Fruit fly (Drosophila melanogaster) whole organism, embryonic: ENCODE data around the gene Rh5.

Experiments used
- ATbp ChIP-seq: fragments of 200-800 bp; sonication (Bioruptor generic); optimal IDR thresholded peaks from 2 replicates; lab custom pipeline; 2017; ENCODE audit warnings: missing biosample characterization, mild to moderate bottlenecking, missing genetic modification characterization, missing genetic modification reagents
- Asciz ChIP-seq: fragments of 200-800 bp; sonication (Bioruptor generic); optimal IDR thresholded peaks from 2 replicates; lab custom pipeline; 2017; ENCODE audit warnings: missing biosample characterization, mild to moderate bottlenecking, missing genetic modification characterization, missing genetic modification reagents
- Blimp-1 ChIP-seq: fragments of 200-800 bp; sonication (Bioruptor generic); optimal IDR thresholded peaks from 3 replicates; lab custom pipeline; 2018; ENCODE audit warnings: missing biosample characterization, missing genetic modification characterization, mild to moderate bottlenecking, moderate library complexity, missing genetic modification reagents
- CG11247 ChIP-seq: fragments of 200-800 bp; sonication (Bioruptor generic); IDR thresholded peaks from 2 replicates; pipeline ENCODE4 v1.3.6; 2022; ENCODE audit warnings: missing biosample characterization, missing genetic modification characterization
- CG11504 ChIP-seq: fragments of 200-800 bp; sonication (Bioruptor generic); optimal IDR thresholded peaks from 3 replicates; lab custom pipeline; 2019; ENCODE audit warnings: missing biosample characterization, mild to moderate bottlenecking, missing genetic modification characterization, moderate library complexity
- CG13775 ChIP-seq: fragments of 200-800 bp; sonication (Bioruptor generic); optimal IDR thresholded peaks from 3 replicates; lab custom pipeline; 2017; ENCODE audit warnings: missing biosample characterization, mild to moderate bottlenecking, missing genetic modification characterization
- CG15601 ChIP-seq: fragments of 200-800 bp; sonication (Bioruptor generic); optimal IDR thresholded peaks from 3 replicates; lab custom pipeline; 2019; ENCODE audit warnings: missing biosample characterization, mild to moderate bottlenecking, missing genetic modification characterization, moderate library complexity
- CG16863 ChIP-seq: fragments of 200-800 bp; sonication (Bioruptor generic); optimal IDR thresholded peaks from 3 replicates; lab custom pipeline; 2016; ENCODE audit warnings: missing biosample characterization, missing genetic modification characterization
- CG17328 ChIP-seq: fragments of 200-800 bp; sonication (Bioruptor generic); IDR thresholded peaks from 2 replicates; pipeline ENCODE4 v1.3.6; 2022; ENCODE audit warnings: missing biosample characterization, missing genetic modification characterization
- CG1792 ChIP-seq: fragments of 200-800 bp; sonication (Bioruptor generic); optimal IDR thresholded peaks from 2 replicates; lab custom pipeline; 2016; ENCODE audit warnings: missing biosample characterization, missing genetic modification characterization
- CG18262 ChIP-seq: fragments of 200-800 bp; optimal IDR thresholded peaks from 3 replicates; lab custom pipeline; 2019; ENCODE audit warnings: missing biosample characterization, mild to moderate bottlenecking, missing genetic modification characterization, moderate library complexity
- CG43689 ChIP-seq: fragments of 200-800 bp; sonication (Bioruptor generic); IDR thresholded peaks from 2 replicates; pipeline ENCODE4 v1.3.6; 2022; ENCODE audit warnings: missing biosample characterization, missing genetic modification characterization
- CG4617 ChIP-seq: fragments of 200-800 bp; sonication (Bioruptor generic); optimal IDR thresholded peaks from 3 replicates; lab custom pipeline; 2016; ENCODE audit warnings: missing biosample characterization, missing genetic modification characterization, borderline replicate concordance
- CG6791 ChIP-seq: fragments of 200-800 bp; sonication (Bioruptor generic); IDR thresholded peaks from 3 replicates; pipeline ENCODE4 v1.3.6; 2022; ENCODE audit warnings: missing biosample characterization, missing genetic modification characterization; ENCODE audit not compliant: partially characterized antibody
- CG7928 ChIP-seq: fragments of 200-800 bp; sonication (Bioruptor generic); optimal IDR thresholded peaks from 2 replicates; lab custom pipeline; 2017; ENCODE audit warnings: missing biosample characterization, mild to moderate bottlenecking, missing genetic modification characterization
- CG8281 ChIP-seq: fragments of 200-800 bp; sonication (Bioruptor generic); optimal IDR thresholded peaks from 2 replicates; lab custom pipeline; 2018; ENCODE audit warnings: missing biosample characterization, mild to moderate bottlenecking, missing genetic modification characterization, moderate library complexity
- CG8359 ChIP-seq: fragments of 200-800 bp; sonication (Bioruptor generic); optimal IDR thresholded peaks from 2 replicates; lab custom pipeline; 2017; ENCODE audit warnings: missing biosample characterization, mild to moderate bottlenecking, missing genetic modification characterization, borderline replicate concordance
- CG8924 ChIP-seq: fragments of 200-800 bp; optimal IDR thresholded peaks from 3 replicates; lab custom pipeline; 2019; ENCODE audit warnings: missing biosample characterization, mild to moderate bottlenecking, missing genetic modification characterization, moderate library complexity
- CG9876 ChIP-seq: fragments of 200-800 bp; sonication (Bioruptor generic); optimal IDR thresholded peaks from 2 replicates; lab custom pipeline; 2016; ENCODE audit warnings: missing biosample characterization, missing genetic modification characterization
- D19A ChIP-seq: fragments of 200-800 bp; optimal IDR thresholded peaks from 3 replicates; lab custom pipeline; 2019; ENCODE audit warnings: missing biosample characterization, mild to moderate bottlenecking, missing genetic modification characterization, moderate library complexity
- Deaf1 ChIP-seq: fragments of 200-800 bp; optimal IDR thresholded peaks from 3 replicates; lab custom pipeline; 2019; ENCODE audit warnings: missing biosample characterization, mild to moderate bottlenecking, missing genetic modification characterization, moderate library complexity
- HHEX ChIP-seq: fragments of 200-800 bp; sonication (Bioruptor generic); optimal IDR thresholded peaks from 3 replicates; lab custom pipeline; 2017; ENCODE audit warnings: missing biosample characterization, mild to moderate bottlenecking, missing genetic modification characterization, missing genetic modification reagents
- Hr51 ChIP-seq, 2 experiments: fragments of 200-800 bp; sonication (Bioruptor generic); optimal IDR thresholded peaks; 2 replicates in 1 of 2; 3 replicates in 1 of 2; lab custom pipeline; 2016 to 2018; ENCODE audit warnings: missing biosample characterization in 2 of 2, missing genetic modification characterization in 2 of 2, mild to moderate bottlenecking in 1 of 2, moderate library complexity in 1 of 2
- Med ChIP-seq: fragments of 200-800 bp; sonication (Bioruptor generic); peaks from one replicate; lab custom pipeline; 2016; ENCODE audit warnings: missing biosample characterization, missing genetic modification characterization, mild to moderate bottlenecking, inconsistent platforms, moderate library complexity
- Neu2 ChIP-seq: fragments of 200-800 bp; sonication (Bioruptor generic); optimal IDR thresholded peaks from 3 replicates; lab custom pipeline; 2016; ENCODE audit warnings: missing biosample characterization, missing genetic modification characterization, borderline replicate concordance
- Opbp ChIP-seq: fragments of 200-800 bp; sonication (Bioruptor generic); IDR thresholded peaks from 3 replicates; pipeline ENCODE4 v1.3.6; 2022; ENCODE audit warnings: missing biosample characterization, missing genetic modification characterization; ENCODE audit not compliant: partially characterized antibody
- Sox102F ChIP-seq: fragments of 200-800 bp; sonication (Bioruptor generic); optimal IDR thresholded peaks from 2 replicates; lab custom pipeline; 2018; ENCODE audit warnings: missing biosample characterization, mild to moderate bottlenecking, missing genetic modification characterization, moderate library complexity
- amos ChIP-seq: fragments of 200-800 bp; sonication (Bioruptor generic); IDR thresholded peaks from 2 replicates; pipeline ENCODE4 v1.3.6; 2022; ENCODE audit warnings: missing biosample characterization, missing genetic modification characterization; ENCODE audit not compliant: partially characterized antibody
- cg ChIP-seq: fragments of 200-800 bp; sonication (Bioruptor generic); optimal IDR thresholded peaks from 3 replicates; lab custom pipeline; 2019; ENCODE audit warnings: missing biosample characterization, mild to moderate bottlenecking, missing genetic modification characterization, moderate library complexity
- chm ChIP-seq: fragments of 200-800 bp; sonication (Bioruptor generic); IDR thresholded peaks from 2 replicates; pipeline ENCODE4 v1.3.6; 2022; ENCODE audit warnings: missing biosample characterization, missing genetic modification characterization
- crol ChIP-seq: fragments of 200-800 bp; sonication (Bioruptor generic); IDR thresholded peaks from 2 replicates; pipeline ENCODE4 v1.3.6; 2022; ENCODE audit warnings: missing biosample characterization, missing genetic modification characterization
- emc ChIP-seq: fragments of 200-800 bp; sonication (Bioruptor generic); optimal IDR thresholded peaks from 2 replicates; lab custom pipeline; 2016; ENCODE audit warnings: missing biosample characterization, missing genetic modification characterization
- eyg ChIP-seq: fragments of 200-800 bp; sonication (Bioruptor generic); optimal IDR thresholded peaks from 3 replicates; lab custom pipeline; 2016; ENCODE audit warnings: missing biosample characterization, missing genetic modification characterization
- fd64A ChIP-seq: fragments of 200-800 bp; sonication (Bioruptor generic); optimal IDR thresholded peaks from 3 replicates; lab custom pipeline; 2018; ENCODE audit warnings: missing biosample characterization, mild to moderate bottlenecking, missing genetic modification characterization
- fru ChIP-seq: fragments of >200 bp; optimal IDR thresholded peaks from 2 replicates; lab custom pipeline; 2017
- h ChIP-seq: fragments of >200 bp; optimal IDR thresholded peaks from 2 replicates; lab custom pipeline; 2017
- inv ChIP-seq: fragments of 200-800 bp; sonication (Bioruptor generic); IDR thresholded peaks from 2 replicates; pipeline ENCODE4 v1.3.6; 2022; ENCODE audit warnings: missing biosample characterization, missing genetic modification characterization; ENCODE audit not compliant: partially characterized antibody
- knrl ChIP-seq: fragments of 200-800 bp; sonication (Bioruptor generic); IDR thresholded peaks from 3 replicates; pipeline ENCODE4 v1.3.6; 2022; ENCODE audit warnings: missing biosample characterization, missing genetic modification characterization; ENCODE audit not compliant: partially characterized antibody
- lola ChIP-seq, 3 experiments: fragments of >200 bp in 2 of 3; fragments of 200-800 bp in 1 of 3; sonication (Bioruptor generic) in 1 of 3; optimal IDR thresholded peaks; 2 replicates each; lab custom pipeline; 2017 to 2019; ENCODE audit warnings: missing biosample characterization in 3 of 3, missing genetic modification characterization in 3 of 3, mild to moderate bottlenecking in 1 of 3, moderate library complexity in 1 of 3
- maf-S ChIP-seq: fragments of 200-800 bp; sonication (Bioruptor generic); optimal IDR thresholded peaks from 2 replicates; lab custom pipeline; 2016; ENCODE audit warnings: missing biosample characterization, missing genetic modification characterization
- nerfin-1 ChIP-seq: fragments of 200-800 bp; sonication (Bioruptor generic); optimal IDR thresholded peaks from 3 replicates; lab custom pipeline; 2019; ENCODE audit warnings: missing biosample characterization, mild to moderate bottlenecking, missing genetic modification characterization, moderate library complexity
- prd ChIP-seq, 3 experiments: fragments of >200 bp in 2 of 3; fragments of 200-800 bp in 1 of 3; sonication (Bioruptor generic) in 1 of 3; optimal IDR thresholded peaks in 2 of 3; IDR thresholded peaks in 1 of 3; 2 replicates in 2 of 3; 3 replicates in 1 of 3; pipeline versions ENCODE4 v1.3.6 to Lab custom; 2017 to 2022; ENCODE audit warnings: missing biosample characterization in 1 of 3, missing genetic modification characterization in 1 of 3
- salm ChIP-seq: fragments of 200-800 bp; sonication (Bioruptor generic); optimal IDR thresholded peaks from 2 replicates; lab custom pipeline; 2018; ENCODE audit warnings: missing biosample characterization, mild to moderate bottlenecking, missing genetic modification characterization
- sqz ChIP-seq: fragments of 200-800 bp; sonication (Bioruptor generic); optimal IDR thresholded peaks from 3 replicates; lab custom pipeline; 2018; ENCODE audit warnings: missing biosample characterization, mild to moderate bottlenecking, missing genetic modification characterization
- stwl ChIP-seq: fragments of 200-800 bp; sonication (Bioruptor generic); optimal IDR thresholded peaks from 3 replicates; lab custom pipeline; 2018; ENCODE audit warnings: missing biosample characterization, mild to moderate bottlenecking, missing genetic modification characterization, moderate library complexity
- tin ChIP-seq: fragments of 200-800 bp; sonication (Bioruptor generic); optimal IDR thresholded peaks from 3 replicates; lab custom pipeline; 2016; ENCODE audit warnings: missing biosample characterization, missing genetic modification characterization
- ttk ChIP-seq: fragments of 200-800 bp; sonication (Bioruptor generic); IDR thresholded peaks from 2 replicates; pipeline ENCODE4 v2.1.2; 2022; ENCODE audit warnings: missing biosample characterization, missing genetic modification characterization

The Rh5 gene

dm6 chr2L:12044613-12045350 lies 36.8 kb downstream of the Rh5 start, which contains the start of gene CG6785 (continued):
- TF ChIP-seq prd (optimal IDR thresholded peaks at IDR 0.05; lab: Kevin White, UChicago): no peak
- TF ChIP-seq prd (GFP tag; IDR thresholded peaks at IDR 0.05; lab: Robert Waterston, UW): peak; percentile 55; the same call in 2 of the 3 replicates
- peak; percentile 63 for TF ChIP-seq CG9876 (GFP tag; lab: Kevin White, UChicago)
- no peak for TF ChIP-seq Neu2 (GFP tag; lab: Kevin White, UChicago)
- TF ChIP-seq h: no peak
- TF ChIP-seq maf-S (GFP tag; lab: Kevin White, UChicago): peak; percentile 66
- peak in 1 of 3 experiments; percentile 58 for TF ChIP-seq lola (GFP tag; optimal IDR thresholded peaks at IDR 0.05; lab: Kevin White, UChicago)
- peak; percentile 56 for TF ChIP-seq tin (GFP tag; lab: Kevin White, UChicago)
- no peak for TF ChIP-seq CG43689
- peak; percentile 80 for TF ChIP-seq Sox102F
- TF ChIP-seq Asciz (GFP tag; lab: Kevin White, UChicago): peak; percentile 98
- TF ChIP-seq Deaf1 (tag; lab: Kevin White, UChicago): peak; percentile 37
- TF ChIP-seq D19A (tag; lab: Kevin White, UChicago): peak; percentile 67
- TF ChIP-seq Opbp (GFP tag; lab: Robert Waterston, UW): no peak
- TF ChIP-seq CG18262 (tag; lab: Kevin White, UChicago): peak; percentile 71
- TF ChIP-seq sqz (GFP tag; lab: Kevin White, UChicago): peak; percentile 80
- TF ChIP-seq CG13775 (GFP tag; lab: Kevin White, UChicago): peak; percentile 32
- no peak for TF ChIP-seq crol
- TF ChIP-seq fd64A (GFP tag; lab: Kevin White, UChicago): peak; percentile 93
- no peak for TF ChIP-seq emc
- no peak; the same call in 1 of the 2 replicates for TF ChIP-seq amos (GFP tag; lab: Robert Waterston, UW)
- no peak for TF ChIP-seq fru (lab: Kevin White, UChicago)
- peak; percentile 30; the same call in 1 of the 2 replicates for TF ChIP-seq CG11247 (GFP tag; lab: Robert Waterston, UW)
- peak; percentile 98 for TF ChIP-seq ATbp
- peak; percentile 86 for TF ChIP-seq salm (tag; lab: Kevin White, UChicago)
- TF ChIP-seq HHEX: peak; percentile 92
- TF ChIP-seq CG8359 (GFP tag; lab: Kevin White, UChicago): peak; percentile 57
- TF ChIP-seq CG8924 (tag; lab: Kevin White, UChicago): peak; percentile 85
- peak; percentile 77 for TF ChIP-seq CG16863 (GFP tag; lab: Kevin White, UChicago)
- TF ChIP-seq CG6791 (GFP tag; lab: Robert Waterston, UW): no peak
- TF ChIP-seq CG7928 (GFP tag; lab: Kevin White, UChicago): peak; percentile 30
- peak; percentile 75 for TF ChIP-seq CG1792 (GFP tag; lab: Kevin White, UChicago)
- no peak for TF ChIP-seq inv (GFP tag; lab: Robert Waterston, UW)
- TF ChIP-seq CG8281 (tag; lab: Kevin White, UChicago): peak; percentile 69
- TF ChIP-seq stwl (tag; lab: Kevin White, UChicago): no peak
- TF ChIP-seq Med: peak; percentile 96
- peak; percentile 72 for TF ChIP-seq Blimp-1
- TF ChIP-seq CG15601 (tag; lab: Kevin White, UChicago): peak; percentile 92
- peak; percentile 80 for TF ChIP-seq nerfin-1
- peak; percentile 80 for TF ChIP-seq CG11504 (tag; lab: Kevin White, UChicago)
- TF ChIP-seq cg: peak; percentile 43
- peak; percentile 88 for TF ChIP-seq chm (GFP tag; lab: Robert Waterston, UW)
- TF ChIP-seq CG4617 (GFP tag; lab: Kevin White, UChicago): peak; percentile 49
- no peak for TF ChIP-seq knrl (GFP tag; lab: Robert Waterston, UW)
- no peak for TF ChIP-seq ttk (GFP tag; lab: Robert Waterston, UW)
- peak; percentile 90 for TF ChIP-seq eyg
- peak; percentile 70 for TF ChIP-seq Hr51 (GFP tag; optimal IDR thresholded peaks at IDR 0.05; lab: Kevin White, UChicago)
- peak; percentile 59 for TF ChIP-seq CG17328 (GFP tag; lab: Robert Waterston, UW)
